Fruit fly (Drosophila melanogaster): ENCODE measurements around the gene Cyp4c3.

- no peak for TF ChIP-seq Myc (optimal IDR thresholded peaks at IDR 0.05)
- no peak for TF ChIP-seq ttk (optimal IDR thresholded peaks at IDR 0.05)
Observed at dm6 chr3R:30887711-30888549, 5.9 kb upstream of the Cyp4c3 start.
